Fruit fly (Drosophila melanogaster): ENCODE measurements around the gene CG3529.

CG3529 gene

DNA sequence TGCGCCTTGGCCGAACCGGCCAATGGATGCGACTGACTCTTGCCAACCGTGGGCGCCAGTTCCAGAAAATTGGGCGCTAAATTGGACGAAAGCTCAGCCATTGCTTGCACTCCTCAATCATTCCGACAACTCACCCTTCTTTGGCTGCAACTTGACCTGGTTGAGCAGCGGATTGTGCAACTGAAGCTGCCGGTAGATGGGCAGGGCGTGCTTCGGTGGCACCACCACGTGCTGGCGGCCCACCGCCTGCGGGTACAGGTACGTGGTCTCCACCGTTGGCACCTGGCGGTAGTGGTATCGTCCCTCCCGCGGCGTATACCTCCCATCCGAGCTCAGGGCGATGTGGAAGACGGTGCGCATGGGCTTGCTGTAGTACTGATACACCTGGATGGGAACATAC, 43.8 kb downstream of the CG3529 start:
- TF ChIP-seq Eip75B (GFP tag; optimal IDR thresholded peaks at IDR 0.05) (no peak), CG6854 (GFP tag; optimal IDR thresholded peaks at IDR 0.05) (no peak), CG11294 (GFP tag; IDR thresholded peaks at IDR 0.05) (no peak), net (GFP tag; optimal IDR thresholded peaks at IDR 0.05) (no peak), topi (GFP tag; optimal IDR thresholded peaks at IDR 0.05) (no peak), svp (GFP tag) (no peak), Smox (GFP tag; optimal IDR thresholded peaks at IDR 0.05) (no peak), fd59A (GFP tag; optimal IDR thresholded peaks at IDR 0.05) (no peak), CG31627 (GFP tag; optimal IDR thresholded peaks at IDR 0.05) (no peak)

dm6 chr3L:9491331-9491730, 44.7 kb downstream of the CG3529 start:
- TF ChIP-seq CG10631 (GFP tag; optimal IDR thresholded peaks at IDR 0.05) (no peak), svp (GFP tag) (no peak), CG3032 (tag; optimal IDR thresholded peaks at IDR 0.05) (no peak), CG6854 (GFP tag; optimal IDR thresholded peaks at IDR 0.05) (no peak), Sox15 (GFP tag; optimal IDR thresholded peaks at IDR 0.05) (no peak), esn (GFP tag; optimal IDR thresholded peaks at IDR 0.05) (no peak), eg (GFP tag; IDR thresholded peaks at IDR 0.05) (no peak), cyc (GFP tag; optimal IDR thresholded peaks at IDR 0.05) (no peak), CG31627 (GFP tag; optimal IDR thresholded peaks at IDR 0.05) (no peak), CG8119 (GFP tag; IDR thresholded peaks at IDR 0.05) (no peak), CG11762 (GFP tag; optimal IDR thresholded peaks at IDR 0.05; ENCODE audit: insufficient read depth) (no peak), achi (GFP tag; optimal IDR thresholded peaks at IDR 0.05) (no peak), Sox102F (GFP tag; optimal IDR thresholded peaks at IDR 0.05) (no peak), CG6808 (GFP tag; optimal IDR thresholded peaks at IDR 0.05) (no peak), dsx (GFP tag; optimal IDR thresholded peaks at IDR 0.05; ENCODE audit: poor library complexity, severe bottlenecking) (no peak), fd59A (GFP tag; optimal IDR thresholded peaks at IDR 0.05) (no peak)

DNA sequence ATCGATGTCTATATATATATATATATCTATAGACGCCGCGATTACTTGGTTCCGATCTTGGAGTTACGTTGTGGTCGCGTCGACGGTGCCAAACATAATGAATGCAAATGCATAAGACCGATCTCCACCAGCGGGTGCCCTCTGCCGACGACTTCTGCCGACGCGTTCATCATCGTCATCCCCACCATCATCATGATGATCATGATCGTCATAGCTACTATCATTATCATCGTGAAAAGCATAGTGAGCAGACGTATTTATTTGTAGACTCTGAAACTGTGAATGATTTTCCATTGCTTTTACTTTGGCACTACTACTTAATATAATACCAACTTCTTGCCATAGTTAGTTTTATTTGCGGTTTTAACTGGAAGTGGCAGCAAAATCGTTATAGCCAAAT, 45.5 kb downstream of the CG3529 start, which contains the start of gene CG32037:
CG32037 (minus strand) TSS at position 101 of the 400 bp plus-strand sequence.
- TF ChIP-seq spab (GFP tag; optimal IDR thresholded peaks at IDR 0.05), result no peak
- TF ChIP-seq Eip75B (GFP tag; optimal IDR thresholded peaks at IDR 0.05), result no peak
- TF ChIP-seq lz (GFP tag; optimal IDR thresholded peaks at IDR 0.05), result no peak
- TF ChIP-seq CG8632 (GFP tag; optimal IDR thresholded peaks at IDR 0.05), result no peak
- no peak for TF ChIP-seq CG6276 (GFP tag; optimal IDR thresholded peaks at IDR 0.05)
- TF ChIP-seq CG8319 (GFP tag; optimal IDR thresholded peaks at IDR 0.05), result no peak

DNA sequence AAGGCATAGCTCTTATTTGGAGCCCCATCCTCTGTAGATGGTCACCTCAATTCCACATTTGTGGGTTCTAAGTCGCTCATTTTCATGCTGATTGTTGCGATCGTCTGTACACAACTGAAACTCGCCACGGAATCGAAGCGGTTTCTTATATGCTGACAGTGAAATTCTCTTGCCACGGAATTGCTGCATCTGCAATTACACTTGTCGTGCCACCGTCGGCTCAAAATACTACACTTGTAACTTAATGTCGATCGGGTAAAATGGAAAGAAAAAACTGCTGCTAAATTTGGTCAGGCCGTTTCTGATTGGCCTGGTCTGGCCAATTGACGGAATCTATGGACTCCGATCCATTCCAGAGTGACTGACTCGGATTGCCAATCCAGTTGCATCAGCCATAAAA, 50.6 kb downstream of the CG3529 start:
- TF ChIP-seq CG16779 (tag; optimal IDR thresholded peaks at IDR 0.05) (no peak), CG6276 (GFP tag; optimal IDR thresholded peaks at IDR 0.05) (no peak), cyc (GFP tag; optimal IDR thresholded peaks at IDR 0.05) (no peak), svp (GFP tag) (no peak), CG6808 (GFP tag; optimal IDR thresholded peaks at IDR 0.05) (no peak)

- TF ChIP-seq fkh (GFP tag; optimal IDR thresholded peaks at IDR 0.05) (no peak), CG6792 (GFP tag; optimal IDR thresholded peaks at IDR 0.05) (no peak), OdsH (GFP tag; optimal IDR thresholded peaks at IDR 0.05) (no peak), svp (GFP tag) (peak; percentile 90), CG11762 (GFP tag; optimal IDR thresholded peaks at IDR 0.05; ENCODE audit: insufficient read depth) (no peak), Met (GFP tag; optimal IDR thresholded peaks at IDR 0.05) (no peak)
Measured at dm6 chr3L:9497981-9498619, 51.4 kb downstream of the CG3529 start.
